Worm (Caenorhabditis elegans) whole organism, early embryonic: ENCODE measurements around the gene H25P19.1.

Experiments used
- B0310.2 ChIP-seq: sonication (generic microtip); optimal IDR thresholded peaks from 2 replicates; lab custom pipeline; 2016; ENCODE audit warnings: mild to moderate bottlenecking, missing genetic modification characterization, missing compliant biosample characterization
- aly-1 ChIP-seq: sonication (generic microtip); optimal IDR thresholded peaks from 2 replicates; lab custom pipeline; 2016; ENCODE audit warnings: missing genetic modification characterization, missing compliant biosample characterization
- ama-1 ChIP-seq: fragments of 150-350 bp; optimal IDR thresholded peaks from 2 replicates; lab custom pipeline; 2014
- ceh-13 ChIP-seq: fragments of 200-800 bp; sonication (Bioruptor generic); optimal IDR thresholded peaks from 2 replicates; lab custom pipeline; 2018; ENCODE audit warnings: mild to moderate bottlenecking, missing genetic modification characterization, missing compliant biosample characterization
- hmbx-1 ChIP-seq: sonication (generic microtip); optimal IDR thresholded peaks from 2 replicates; lab custom pipeline; 2016; ENCODE audit warnings: mild to moderate bottlenecking, missing genetic modification characterization, missing compliant biosample characterization
- scrt-1 ChIP-seq: fragments of 200-800 bp; sonication (Bioruptor generic); IDR thresholded peaks from 2 replicates; pipeline ENCODE4 v1.3.6; 2022; ENCODE audit warnings: missing genetic modification characterization, missing compliant biosample characterization

ce11 chrV:655823-656222, 31.7 kb upstream of the H25P19.1 start, which contains the start of gene srh-245:
- TF ChIP-seq B0310.2 (tag; lab: Kevin White, UChicago) (no peak), hmbx-1 (tag; lab: Kevin White, UChicago) (no peak), ama-1 (lab: Kevin White, UChicago) (no peak), ceh-13 (no peak), aly-1 (tag; lab: Kevin White, UChicago) (no peak), scrt-1 (GFP tag; lab: Robert Waterston, UW) (no peak)
